Fruit fly (Drosophila melanogaster): Measurements from ENCODE around the gene CG43056.

CG43056 gene

dm6 chr2L:4458119-4459056 is 20.8 kb downstream of the CG43056 start, which contains the start of gene RpL27A (continued):
- peak; percentile 37; the same call in 1 of the 3 replicates for TF ChIP-seq ase (GFP tag; IDR thresholded peaks at IDR 0.05)
- peak; percentile 56 for TF ChIP-seq Ada2b (GFP tag; IDR thresholded peaks at IDR 0.05)
- peak; percentile 79 for TF ChIP-seq ATbp (GFP tag; optimal IDR thresholded peaks at IDR 0.05)
- peak; percentile 60 for TF ChIP-seq lilli (GFP tag; optimal IDR thresholded peaks at IDR 0.05)
- peak; percentile 94 for TF ChIP-seq NfI (GFP tag; optimal IDR thresholded peaks at IDR 0.05)
- TF ChIP-seq Usf (GFP tag; optimal IDR thresholded peaks at IDR 0.05) = peak; percentile 69
- peak; percentile 61 for TF ChIP-seq ap (GFP tag; IDR thresholded peaks at IDR 0.05)
- TF ChIP-seq CG4424 (GFP tag; optimal IDR thresholded peaks at IDR 0.05) = peak; percentile 69
- peak; percentile 47; the same call in 1 of the 2 replicates for TF ChIP-seq inv (GFP tag; IDR thresholded peaks at IDR 0.05; ENCODE audit: partially characterized antibody)
- TF ChIP-seq ssp (GFP tag; IDR thresholded peaks at IDR 0.05) = peak; percentile 97
- peak; percentile 85 for TF ChIP-seq CG15514 (GFP tag; optimal IDR thresholded peaks at IDR 0.05)
- TF ChIP-seq CG7556 (GFP tag; optimal IDR thresholded peaks at IDR 0.05) = peak; percentile 69
- TF ChIP-seq p53 (GFP tag; optimal IDR thresholded peaks at IDR 0.05) = peak; percentile 44
- TF ChIP-seq otp (GFP tag; IDR thresholded peaks at IDR 0.05) = peak; percentile 86
- peak; percentile 59 for TF ChIP-seq Sry-δ (GFP tag; optimal IDR thresholded peaks at IDR 0.05)
- peak; percentile 78 for TF ChIP-seq Side (GFP tag; optimal IDR thresholded peaks at IDR 0.05)
- TF ChIP-seq tin (GFP tag; optimal IDR thresholded peaks at IDR 0.05) = peak; percentile 59
- TF ChIP-seq tx (GFP tag; optimal IDR thresholded peaks at IDR 0.05) = no peak
- peak; percentile 88 for TF ChIP-seq CG1024 (GFP tag; IDR thresholded peaks at IDR 0.05)
- TF ChIP-seq tna (GFP tag; IDR thresholded peaks at IDR 0.05; ENCODE audit: partially characterized antibody) = peak; percentile 44; the same call in 1 of the 2 replicates
- TF ChIP-seq onecut (GFP tag; IDR thresholded peaks at IDR 0.05) = peak; percentile 88
- peak; percentile 31 for TF ChIP-seq jumu (GFP tag; optimal IDR thresholded peaks at IDR 0.05)
- 0 out of 3 replicates have a peak, but pooled peaks have one; percentile 44 for TF ChIP-seq CG3726 (GFP tag; IDR thresholded peaks at IDR 0.05)
- TF ChIP-seq odd (GFP tag; optimal IDR thresholded peaks at IDR 0.05) = peak; percentile 85
- peak; percentile 76 for TF ChIP-seq dati (GFP tag; IDR thresholded peaks at IDR 0.05)
- TF ChIP-seq gsb (GFP tag; IDR thresholded peaks at IDR 0.05) = peak; percentile 54
- TF ChIP-seq CG13287 (GFP tag; IDR thresholded peaks at IDR 0.05; ENCODE audit: partially characterized antibody) = peak; percentile 71
- TF ChIP-seq CG7745 (tag; optimal IDR thresholded peaks at IDR 0.05) = peak; percentile 39
- peak; percentile 71 for TF ChIP-seq sna (GFP tag; IDR thresholded peaks at IDR 0.05; ENCODE audit: partially characterized antibody)
- TF ChIP-seq Dll (GFP tag; IDR thresholded peaks at IDR 0.05; ENCODE audit: partially characterized antibody) = peak; percentile 32; the same call in 1 of the 4 replicates
- TF ChIP-seq seq (GFP tag; IDR thresholded peaks at IDR 0.05) = peak; percentile 69
- TF ChIP-seq cad (GFP tag; optimal IDR thresholded peaks at IDR 0.05) = no peak
- TF ChIP-seq CG6654 (GFP tag; optimal IDR thresholded peaks at IDR 0.05) = peak; percentile 63
- TF ChIP-seq Atf3 (GFP tag; optimal IDR thresholded peaks at IDR 0.05) = peak; percentile 51
- TF ChIP-seq CG2875 (GFP tag; optimal IDR thresholded peaks at IDR 0.05) = peak; percentile 84
- peak; percentile 40 for TF ChIP-seq Hmx (GFP tag; optimal IDR thresholded peaks at IDR 0.05)
- peak; percentile 63 for TF ChIP-seq lbe (GFP tag; optimal IDR thresholded peaks at IDR 0.05)
- TF ChIP-seq CG31224 (GFP tag; IDR thresholded peaks at IDR 0.05) = peak; percentile 54; the same call in 1 of the 2 replicates
- TF ChIP-seq CG1792 (GFP tag; optimal IDR thresholded peaks at IDR 0.05) = peak; percentile 8
- peak; percentile 17 for TF ChIP-seq CG18476 (GFP tag; optimal IDR thresholded peaks at IDR 0.05)
- TF ChIP-seq CG10267 (tag; optimal IDR thresholded peaks at IDR 0.05) = peak; percentile 83
- peak; percentile 64 for TF ChIP-seq shn (GFP tag; optimal IDR thresholded peaks at IDR 0.05)
- peak; percentile 24; the same call in 1 of the 2 replicates for TF ChIP-seq esg (GFP tag; conservative IDR thresholded peaks at IDR 0.05)
- TF ChIP-seq zen2 (GFP tag; IDR thresholded peaks at IDR 0.05; ENCODE audit: partially characterized antibody) = no peak
- peak; percentile 73 for TF ChIP-seq grau (tag; optimal IDR thresholded peaks at IDR 0.05)
- TF ChIP-seq CG9817 (tag; optimal IDR thresholded peaks at IDR 0.05) = peak; percentile 71
- TF ChIP-seq sisA (GFP tag; IDR thresholded peaks at IDR 0.05) = peak; percentile 54; the same call in 1 of the 2 replicates
- peak; percentile 90 for TF ChIP-seq CG34376 (GFP tag; optimal IDR thresholded peaks at IDR 0.05)

Data from whole organism, embryonic.